Worm (Caenorhabditis elegans): ENCODE measurements around the gene C09G1.4.

Gene C09G1.4

ce11 chrX:16024558-16024957, 18.1 kb upstream of the C09G1.4 start (continued):
- peak; percentile 21 for TF ChIP-seq jun-1 (tag; optimal IDR thresholded peaks at IDR 0.05)
- no peak for TF ChIP-seq vab-7 (GFP tag; IDR thresholded peaks at IDR 0.05)
- peak; percentile 14 for TF ChIP-seq lir-3 (tag; optimal IDR thresholded peaks at IDR 0.05)
- TF ChIP-seq ceh-82 (tag; optimal IDR thresholded peaks at IDR 0.05) = no peak
- TF ChIP-seq lin-39 (tag; optimal IDR thresholded peaks at IDR 0.05) = no peak
- TF ChIP-seq Y5F2A.4 (GFP tag; optimal IDR thresholded peaks at IDR 0.05) = no peak
- TF ChIP-seq Y48G9A.11 (GFP tag; IDR thresholded peaks at IDR 0.05) = no peak
- TF ChIP-seq attf-4 (tag; optimal IDR thresholded peaks at IDR 0.05) = no peak
- TF ChIP-seq hlh-11 (tag; optimal IDR thresholded peaks at IDR 0.05) = peak; percentile 96
- no peak for TF ChIP-seq zip-11 (GFP tag; IDR thresholded peaks at IDR 0.05)
- TF ChIP-seq ztf-11 (tag; optimal IDR thresholded peaks at IDR 0.05) = no peak
- no peak for TF ChIP-seq F49E8.2 (tag; optimal IDR thresholded peaks at IDR 0.05; ENCODE audit: borderline replicate concordance)
- peak; percentile 92 for TF ChIP-seq ctbp-1 (GFP tag; IDR thresholded peaks at IDR 0.05)
- no peak for TF ChIP-seq ceh-44 (GFP tag; IDR thresholded peaks at IDR 0.05)
- TF ChIP-seq unc-62 (GFP tag; optimal IDR thresholded peaks at IDR 0.05 in 1 of 2) = no peak
- TF ChIP-seq unc-62 (tag; optimal IDR thresholded peaks at IDR 0.05) = no peak
- TF ChIP-seq R02D3.7 (tag; optimal IDR thresholded peaks at IDR 0.05) = no peak
- TF ChIP-seq daf-8 (GFP tag; IDR thresholded peaks at IDR 0.05) = no peak
- no peak for TF ChIP-seq egl-27 (tag; optimal IDR thresholded peaks at IDR 0.05)
- no peak for TF ChIP-seq mxl-2 (GFP tag; conservative IDR thresholded peaks at IDR 0.05)
- no peak for TF ChIP-seq zag-1 (tag; optimal IDR thresholded peaks at IDR 0.05)
- peak; percentile 81 for TF ChIP-seq hlh-30 (tag; optimal IDR thresholded peaks at IDR 0.05; ENCODE audit: insufficient read depth)
- no peak for TF ChIP-seq F10B5.3 (tag; optimal IDR thresholded peaks at IDR 0.05)
- TF ChIP-seq snpc-1.2 (GFP tag; IDR thresholded peaks at IDR 0.05) = no peak
- TF ChIP-seq zfp-3 (GFP tag; conservative IDR thresholded peaks at IDR 0.05) = no peak
- peak; percentile 60 for TF ChIP-seq lin-13 (GFP tag; optimal IDR thresholded peaks at IDR 0.05)
- TF ChIP-seq fos-1 (tag; optimal IDR thresholded peaks at IDR 0.05) = no peak
- TF ChIP-seq dmd-8 (GFP tag; IDR thresholded peaks at IDR 0.05) = no peak
- peak; percentile 88 for TF ChIP-seq mxl-3 (GFP tag; optimal IDR thresholded peaks at IDR 0.05)
- no peak for TF ChIP-seq daf-12 (tag; optimal IDR thresholded peaks at IDR 0.05)
- peak; percentile 73 for TF ChIP-seq php-3 (GFP tag; IDR thresholded peaks at IDR 0.05)
- no peak for TF ChIP-seq F26F4.8 (GFP tag; conservative IDR thresholded peaks at IDR 0.05)
- no peak for TF ChIP-seq zfp-2 (tag; optimal IDR thresholded peaks at IDR 0.05)
- TF ChIP-seq lin-15B (tag; optimal IDR thresholded peaks at IDR 0.05) = no peak
- no peak for TF ChIP-seq F44E2.7 (GFP tag; IDR thresholded peaks at IDR 0.05)
- no peak for TF ChIP-seq ces-1 (GFP tag; optimal IDR thresholded peaks at IDR 0.05)
- peak; percentile 60; the same call in 1 of the 2 replicates for TF ChIP-seq T26A8.4 (GFP tag; IDR thresholded peaks at IDR 0.05)
- no peak for TF ChIP-seq ztf-7 (tag; optimal IDR thresholded peaks at IDR 0.05)
- no peak for TF ChIP-seq nhr-76 (tag; optimal IDR thresholded peaks at IDR 0.05)
- TF ChIP-seq mdl-1 (tag; optimal IDR thresholded peaks at IDR 0.05) = peak; percentile 85 to 94
- no peak for TF ChIP-seq spr-3 (GFP tag; optimal IDR thresholded peaks at IDR 0.05)
- TF ChIP-seq set-16 (GFP tag; IDR thresholded peaks at IDR 0.05) = peak; percentile 90
- TF ChIP-seq mes-2 (tag; optimal IDR thresholded peaks at IDR 0.05; ENCODE audit: poor library complexity, severe bottlenecking) = peak; percentile 57
- no peak for TF ChIP-seq nhr-237 (tag; optimal IDR thresholded peaks at IDR 0.05)
- TF ChIP-seq nhr-48 (tag; optimal IDR thresholded peaks at IDR 0.05) = peak; percentile 91
- no peak for TF ChIP-seq sdz-12 (GFP tag; optimal IDR thresholded peaks at IDR 0.05)
- peak; percentile 84 for TF ChIP-seq aha-1 (tag)
- TF ChIP-seq gei-8 (GFP tag; optimal IDR thresholded peaks at IDR 0.05) = peak; percentile 69
- TF ChIP-seq tra-1 (GFP tag; IDR thresholded peaks at IDR 0.05) = no peak
- TF ChIP-seq dmd-9 (GFP tag; IDR thresholded peaks at IDR 0.05) = no peak
- 0 out of 2 replicates have a peak, but pooled peaks have one; percentile 44 for TF ChIP-seq nhr-42 (GFP tag; IDR thresholded peaks at IDR 0.05)
- TF ChIP-seq nhr-77 (tag; optimal IDR thresholded peaks at IDR 0.05) = peak; percentile 62
- TF ChIP-seq zip-2 (tag; optimal IDR thresholded peaks at IDR 0.05) = no peak

Data from whole organism, L4 larva.